Fruit fly (Drosophila melanogaster): ENCODE data around the gene nvd.

Gene nvd

dm6 chr3L:24324566-24324965, at the start of gene nvd:
TSS of gene nvd (plus strand) at chr3L:24324866.
- TF ChIP-seq CG15336 (GFP tag; IDR thresholded peaks at IDR 0.05) (no peak), fd59A (GFP tag; optimal IDR thresholded peaks at IDR 0.05) (no peak), spab (GFP tag; optimal IDR thresholded peaks at IDR 0.05) (no peak)
